Worm (Caenorhabditis elegans) whole organism, late embryonic: Measurements from ENCODE around the gene C05D12.4.

Experiments
- ceh-19 ChIP-seq: fragments of 200-800 bp; sonication (Bioruptor generic); optimal IDR thresholded peaks from 2 replicates; lab custom pipeline; 2018; ENCODE audit warnings: mild to moderate bottlenecking, missing genetic modification characterization, missing compliant biosample characterization
- ttx-3 ChIP-seq: sonication (generic microtip); optimal IDR thresholded peaks from 2 replicates; lab custom pipeline; 2016; ENCODE audit warnings: missing genetic modification reagents, missing genetic modification characterization, missing compliant biosample characterization
- unc-86 ChIP-seq: sonication (generic microtip); optimal IDR thresholded peaks from 2 replicates; lab custom pipeline; 2016; ENCODE audit warnings: missing genetic modification characterization, missing compliant biosample characterization

ce11 chrII:11469574-11470108 lies 38.0 kb downstream of the C05D12.4 start, which contains the start of gene cisd-1:
- TF ChIP-seq unc-86 (tag; lab: Kevin White, UChicago) (no peak), ceh-19 (no peak), ttx-3 (no peak)
